Worm (Caenorhabditis elegans) whole organism, L4 larva: ENCODE data around the gene rpa-1.

ENCODE experiments used
- F44E2.7 ChIP-seq: fragments of 200-800 bp; sonication (Bioruptor generic); IDR thresholded peaks from 2 replicates; pipeline ENCODE4 v2.1.2; 2022; ENCODE audit warnings: missing genetic modification characterization, missing compliant biosample characterization
- F49E8.2 ChIP-seq: sonication (generic microtip); optimal IDR thresholded peaks from 2 replicates; lab custom pipeline; 2016; ENCODE audit warnings: missing compliant biosample characterization, mild to moderate bottlenecking, missing genetic modification characterization, borderline replicate concordance
- T20F7.1 ChIP-seq: fragments of 200-800 bp; sonication (Bioruptor generic); optimal IDR thresholded peaks from 2 replicates; lab custom pipeline; 2018; ENCODE audit warnings: mild to moderate bottlenecking, missing genetic modification characterization, missing compliant biosample characterization
- T26A8.4 ChIP-seq: fragments of 200-800 bp; sonication (Bioruptor generic); IDR thresholded peaks from 2 replicates; pipeline ENCODE4 v1.3.6; 2022; ENCODE audit warnings: missing genetic modification characterization, missing compliant biosample characterization
- aha-1 ChIP-seq: fragments of 150-350 bp; peaks from one replicate; lab custom pipeline; 2014; ENCODE audit warnings: missing biosample characterization, missing genetic modification characterization
- ama-1 ChIP-seq: fragments of 150-350 bp; optimal IDR thresholded peaks from 2 replicates; lab custom pipeline; 2014; ENCODE audit warnings: inconsistent platforms, mixed read lengths
- arid-1 ChIP-seq: fragments of 200-800 bp; sonication (Bioruptor generic); conservative IDR thresholded peaks from 2 replicates; pipeline ENCODE4 v1.3.6; 2022; ENCODE audit warnings: missing genetic modification reagents, missing genetic modification characterization, missing compliant biosample characterization
- ceh-44 ChIP-seq: fragments of 200-800 bp; sonication (Bioruptor generic); IDR thresholded peaks from 2 replicates; pipeline ENCODE4 v1.3.6; 2022; ENCODE audit warnings: missing genetic modification reagents, missing genetic modification characterization, missing compliant biosample characterization
- daf-12 ChIP-seq: fragments of 150-350 bp; optimal IDR thresholded peaks from 2 replicates; lab custom pipeline; 2014; ENCODE audit warnings: missing biosample characterization, missing genetic modification reagents, missing genetic modification characterization
- daf-16 ChIP-seq, 3 experiments: sonication (generic microtip); optimal IDR thresholded peaks; 2 replicates each; lab custom pipeline; 2016 to 2017; ENCODE audit warnings: missing genetic modification characterization in 3 of 3, missing genetic modification reagents in 3 of 3, mild to moderate bottlenecking in 2 of 3, missing compliant biosample characterization in 2 of 3, missing biosample characterization in 1 of 3, moderate library complexity in 1 of 3
- daf-19 ChIP-seq: fragments of 200-800 bp; sonication (Bioruptor generic); conservative IDR thresholded peaks from 2 replicates; pipeline ENCODE4 v1.3.6; 2022; ENCODE audit warnings: missing genetic modification characterization, missing compliant biosample characterization
- dpl-1 ChIP-seq: fragments of 150-350 bp; optimal IDR thresholded peaks from 2 replicates; lab custom pipeline; 2014; ENCODE audit warnings: missing biosample characterization, missing genetic modification reagents, missing genetic modification characterization
- dve-1 ChIP-seq: sonication (generic microtip); optimal IDR thresholded peaks from 2 replicates; lab custom pipeline; 2017; ENCODE audit warnings: antibody characterized with exemption, mild to moderate bottlenecking, missing genetic modification characterization, missing compliant biosample characterization; ENCODE audit not compliant: insufficient read depth
- egl-43 ChIP-seq: fragments of 200-800 bp; sonication (Bioruptor generic); IDR thresholded peaks from 2 replicates; pipeline ENCODE4 v1.3.6; 2022; ENCODE audit warnings: missing genetic modification reagents, missing genetic modification characterization, missing compliant biosample characterization
- hlh-11 ChIP-seq: fragments of 200-800 bp; sonication (Bioruptor generic); optimal IDR thresholded peaks from 2 replicates; lab custom pipeline; 2018; ENCODE audit warnings: mild to moderate bottlenecking, missing genetic modification characterization, missing compliant biosample characterization
- hlh-30 ChIP-seq: sonication (generic microtip); optimal IDR thresholded peaks from 2 replicates; lab custom pipeline; 2017; ENCODE audit warnings: antibody characterized with exemption, mild to moderate bottlenecking, missing genetic modification characterization, missing compliant biosample characterization; ENCODE audit not compliant: insufficient read depth
- hmg-1.1 ChIP-seq: fragments of 200-800 bp; sonication (Bioruptor generic); IDR thresholded peaks from 2 replicates; pipeline ENCODE4 v1.3.6; 2022; ENCODE audit warnings: missing genetic modification reagents, missing genetic modification characterization, missing compliant biosample characterization
- lin-29 ChIP-seq: fragments of 200-800 bp; sonication (Bioruptor generic); IDR thresholded peaks from 2 replicates; pipeline ENCODE4 v1.3.6; 2022; ENCODE audit warnings: missing genetic modification reagents, missing genetic modification characterization, missing compliant biosample characterization
- lir-3 ChIP-seq: sonication (generic microtip); optimal IDR thresholded peaks from 2 replicates; lab custom pipeline; 2016; ENCODE audit warnings: mild to moderate bottlenecking, missing genetic modification characterization, missing compliant biosample characterization
- mep-1 ChIP-seq: fragments of 150-350 bp; sonication (generic microtip); optimal IDR thresholded peaks from 3 replicates; lab custom pipeline; 2014; ENCODE audit warnings: missing biosample characterization, missing genetic modification characterization
- mxl-2 ChIP-seq: fragments of 200-800 bp; sonication (Bioruptor generic); conservative IDR thresholded peaks from 2 replicates; pipeline ENCODE4 v1.3.6; 2022; ENCODE audit warnings: missing genetic modification reagents, missing genetic modification characterization, missing compliant biosample characterization
- nhr-102 ChIP-seq: sonication (generic microtip); optimal IDR thresholded peaks from 2 replicates; lab custom pipeline; 2016; ENCODE audit warnings: mild to moderate bottlenecking, missing genetic modification characterization, moderate library complexity, missing compliant biosample characterization
- nhr-28 ChIP-seq: fragments of 150-350 bp; optimal IDR thresholded peaks from 2 replicates; lab custom pipeline; 2014; ENCODE audit warnings: missing biosample characterization, missing genetic modification characterization
- nhr-41 ChIP-seq: fragments of 200-800 bp; sonication (Bioruptor generic); IDR thresholded peaks from 2 replicates; pipeline ENCODE4 v1.3.6; 2022; ENCODE audit warnings: missing genetic modification reagents, missing genetic modification characterization, missing compliant biosample characterization
- nhr-48 ChIP-seq: sonication (generic microtip); optimal IDR thresholded peaks from 2 replicates; lab custom pipeline; 2016; ENCODE audit warnings: mild to moderate bottlenecking, missing genetic modification characterization, missing compliant biosample characterization
- nhr-6 ChIP-seq: fragments of 150-350 bp; optimal IDR thresholded peaks from 2 replicates; lab custom pipeline; 2014; ENCODE audit warnings: missing biosample characterization, missing genetic modification characterization
- pha-4 ChIP-seq, 2 experiments: fragments of 150-350 bp in 1 of 2; fragments of 200-800 bp in 1 of 2; sonication (Bioruptor generic) in 1 of 2; IDR thresholded peaks in 1 of 2; optimal IDR thresholded peaks in 1 of 2; 2 replicates each; pipeline versions ENCODE4 v1.3.6 to Lab custom; 2014 to 2022; ENCODE audit warnings: missing genetic modification characterization in 2 of 2, missing genetic modification reagents in 2 of 2, missing biosample characterization in 1 of 2, missing compliant biosample characterization in 1 of 2
- pqm-1 ChIP-seq: sonication (generic microtip); optimal IDR thresholded peaks from 2 replicates; lab custom pipeline; 2017; ENCODE audit warnings: missing biosample characterization, missing genetic modification characterization
- rbr-2 ChIP-seq: sonication (generic microtip); optimal IDR thresholded peaks from 2 replicates; lab custom pipeline; 2016; ENCODE audit warnings: missing genotype, missing genetic modification characterization, missing compliant biosample characterization
- unc-62 ChIP-seq, 3 experiments: fragments of 150-350 bp in 1 of 3; sonication (generic microtip); optimal IDR thresholded peaks in 2 of 3; peaks in 1 of 3; 1 replicate in 1 of 3; 2 replicates in 2 of 3; lab custom pipeline; 2014 to 2017; ENCODE audit warnings: missing biosample characterization in 3 of 3, missing genetic modification characterization in 3 of 3, missing genetic modification reagents in 3 of 3, missing genotype in 1 of 3
- zip-11 ChIP-seq: fragments of 200-800 bp; sonication (Bioruptor generic); IDR thresholded peaks from 2 replicates; pipeline ENCODE4 v1.3.6; 2022; ENCODE audit warnings: missing genetic modification characterization, missing compliant biosample characterization
- ztf-7 ChIP-seq: fragments of 150-350 bp; optimal IDR thresholded peaks from 2 replicates; lab custom pipeline; 2014; ENCODE audit warnings: missing biosample characterization, missing genetic modification characterization

Gene rpa-1

ce11 chrII:7642016-7642653, 22.2 kb upstream of the rpa-1 start (continued):
- peak; percentile 83 for TF ChIP-seq rbr-2
- TF ChIP-seq, all 104 proteins: peak for 27

- TF ChIP-seq aha-1 (tag; lab: Kevin White, UChicago) (peak; percentile 60), daf-19 (no peak)
These were observed 21.2 kb upstream of the rpa-1 start for ce11 chrII:7643214-7643613.

- TF ChIP-seq lin-29 (GFP tag; lab: Robert Waterston, UW) (no peak), F49E8.2 (no peak), hmg-1.1 (GFP tag; lab: Robert Waterston, UW) (0 out of 2 replicates have a peak, but pooled peaks have one; percentile 16), pqm-1 (tag; lab: Kevin White, UChicago) (no peak), nhr-41 (GFP tag; lab: Robert Waterston, UW) (no peak), daf-12 (tag; lab: Kevin White, UChicago) (no peak), unc-62 (GFP tag; optimal IDR thresholded peaks at IDR 0.05 in 1 of 2; lab: Kevin White, UChicago) (peak in 1 of 2 experiments; percentile 94), unc-62 (tag; optimal IDR thresholded peaks at IDR 0.05; lab: Kevin White, UChicago) (no peak)
These were observed 13.2 kb upstream of the rpa-1 start, which contains the start of gene pde-4 for ce11 chrII:7651171-7651570. TSS of gene pde-4 (minus strand) at chrII:7651246.

ce11 chrII:7662008-7662686, 2.2 kb upstream of the rpa-1 start, which contains the start of gene alfa-1:
TSS of gene alfa-1 (minus strand) at chrII:7662522.
- peak; percentile 45 for TF ChIP-seq hlh-11 (tag; lab: Kevin White, UChicago)
- TF ChIP-seq rbr-2, result no peak
- TF ChIP-seq dve-1 (tag; lab: Kevin White, UChicago), result peak; percentile 3
- no peak for TF ChIP-seq F44E2.7 (GFP tag; lab: Robert Waterston, UW)
- no peak for TF ChIP-seq egl-43 (GFP tag; lab: Robert Waterston, UW)
- TF ChIP-seq nhr-48, result no peak
- TF ChIP-seq dpl-1, result peak; percentile 15
- no peak for TF ChIP-seq T26A8.4 (GFP tag; lab: Robert Waterston, UW)
- peak; percentile 46 for TF ChIP-seq T20F7.1 (GFP tag; lab: Kevin White, UChicago)
- TF ChIP-seq mep-1 (tag; lab: Kevin White, UChicago), result peak; percentile 25
- TF ChIP-seq nhr-6 (tag; lab: Kevin White, UChicago), result peak; percentile 44
- no peak for TF ChIP-seq lir-3 (tag; lab: Kevin White, UChicago)
- no peak for TF ChIP-seq daf-16 (GFP tag; optimal IDR thresholded peaks at IDR 0.05; lab: Kevin White, UChicago)
- peak; percentile 28 for TF ChIP-seq daf-16 (tag; optimal IDR thresholded peaks at IDR 0.05; lab: Kevin White, UChicago)
- no peak for TF ChIP-seq ceh-44 (GFP tag; lab: Robert Waterston, UW)
- no peak for TF ChIP-seq ama-1 (lab: Kevin White, UChicago)
- peak; percentile 77 for TF ChIP-seq nhr-28 (tag; lab: Kevin White, UChicago)
- no peak for TF ChIP-seq daf-19
- no peak for TF ChIP-seq zip-11 (GFP tag; lab: Robert Waterston, UW)
- TF ChIP-seq hlh-30, result peak; percentile 61
- TF ChIP-seq arid-1 (GFP tag; lab: Robert Waterston, UW), result no peak
- no peak for TF ChIP-seq pha-4 (GFP tag; IDR thresholded peaks at IDR 0.05; lab: Robert Waterston, UW)
- peak; percentile 59 for TF ChIP-seq pha-4 (tag; optimal IDR thresholded peaks at IDR 0.05; lab: Kevin White, UChicago)
- no peak for TF ChIP-seq nhr-102 (tag; lab: Kevin White, UChicago)
- TF ChIP-seq mxl-2, result no peak
- TF ChIP-seq ztf-7 (tag; lab: Kevin White, UChicago), result no peak
- TF ChIP-seq pqm-1 (tag; lab: Kevin White, UChicago), result peak; percentile 88
